Worm (Caenorhabditis elegans): Measurements from ENCODE around the gene lex-1.

- no peak for TF ChIP-seq pqm-1 (tag; optimal IDR thresholded peaks at IDR 0.05)
- no peak for TF ChIP-seq zag-1 (tag; optimal IDR thresholded peaks at IDR 0.05)
- no peak for TF ChIP-seq ceh-32 (tag; optimal IDR thresholded peaks at IDR 0.05; ENCODE audit: poor library complexity)
- no peak for TF ChIP-seq ceh-28 (tag; optimal IDR thresholded peaks at IDR 0.05)
- TF ChIP-seq F49E8.2 (tag; optimal IDR thresholded peaks at IDR 0.05; ENCODE audit: borderline replicate concordance): no peak
- no peak for TF ChIP-seq nhr-10 (tag; optimal IDR thresholded peaks at IDR 0.05)
- no peak for TF ChIP-seq zfp-3 (GFP tag; conservative IDR thresholded peaks at IDR 0.05)
- no peak for TF ChIP-seq lim-7 (GFP tag; IDR thresholded peaks at IDR 0.05)
- no peak for TF ChIP-seq F26F4.8 (GFP tag; conservative IDR thresholded peaks at IDR 0.05)
- no peak for TF ChIP-seq lin-13 (GFP tag; optimal IDR thresholded peaks at IDR 0.05)
These were observed 31.1 kb downstream of the lex-1 start, which contains the start of gene col-129 for ce11 chrIV:12110339-12110738.
